Worm (Caenorhabditis elegans): ENCODE measurements around the gene C53A5.9.

ce11 chrV:14525089-14525488, 33.6 kb downstream of the C53A5.9 start, which contains the start of gene hda-1:
- TF ChIP-seq zag-1 (tag; optimal IDR thresholded peaks at IDR 0.05), result no peak
- TF ChIP-seq tbx-2 (tag; optimal IDR thresholded peaks at IDR 0.05), result no peak
- no peak for TF ChIP-seq elt-1 (tag; optimal IDR thresholded peaks at IDR 0.05)
